Worm (Caenorhabditis elegans): ENCODE measurements around the gene pals-20.

The pals-20 gene

ce11 chrIII:1347539-1347938 lies 40.6 kb downstream of the pals-20 start, which contains the start of gene Y82E9BL.5:
TSS of gene Y82E9BL.5 (minus strand) at chrIII:1347639.
- TF ChIP-seq F13C5.2 (tag; optimal IDR thresholded peaks at IDR 0.05) (no peak), ceh-36 (tag; optimal IDR thresholded peaks at IDR 0.05) (no peak), ets-7 (tag; optimal IDR thresholded peaks at IDR 0.05) (no peak), hmg-4 (GFP tag; optimal IDR thresholded peaks at IDR 0.05) (no peak), hmbx-1 (tag; optimal IDR thresholded peaks at IDR 0.05) (no peak), aly-1 (tag; optimal IDR thresholded peaks at IDR 0.05) (no peak), B0310.2 (tag; optimal IDR thresholded peaks at IDR 0.05) (no peak), ceh-13 (GFP tag; optimal IDR thresholded peaks at IDR 0.05) (no peak), flt-1 (GFP tag; IDR thresholded peaks at IDR 0.05) (no peak), tra-4 (tag; optimal IDR thresholded peaks at IDR 0.05) (no peak), pes-1 (GFP tag; IDR thresholded peaks at IDR 0.05) (no peak), sea-1 (GFP tag; conservative IDR thresholded peaks at IDR 0.05) (no peak), hnd-1 (tag; optimal IDR thresholded peaks at IDR 0.05) (no peak), ama-1 (optimal IDR thresholded peaks at IDR 0.05) (no peak), scrt-1 (GFP tag; IDR thresholded peaks at IDR 0.05) (no peak), tbx-37 (GFP tag; conservative IDR thresholded peaks at IDR 0.05) (no peak), tbx-11 (GFP tag; IDR thresholded peaks at IDR 0.05) (no peak)

DNA sequence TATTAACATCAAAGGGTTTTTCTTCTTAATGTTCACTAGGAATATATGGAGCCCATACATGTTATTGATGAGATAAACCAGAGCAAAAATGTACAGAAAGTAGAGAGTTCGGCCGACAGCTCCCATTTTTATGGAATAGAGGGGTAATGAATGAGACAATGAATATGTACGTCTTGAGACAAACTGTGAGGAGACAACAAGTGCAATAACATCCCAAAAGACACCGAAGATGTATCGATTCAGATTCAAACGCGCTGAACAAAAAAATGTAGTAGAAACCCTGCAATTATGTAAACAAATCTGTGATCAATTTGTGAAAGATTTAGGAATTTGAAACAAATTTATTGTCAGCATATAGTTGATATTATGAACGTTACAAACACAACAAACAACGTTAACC lies 41.1 kb downstream of the pals-20 start:
- TF ChIP-seq ets-7 (tag; optimal IDR thresholded peaks at IDR 0.05), result no peak
- TF ChIP-seq scrt-1 (GFP tag; IDR thresholded peaks at IDR 0.05), result no peak
- no peak for TF ChIP-seq hmbx-1 (tag; optimal IDR thresholded peaks at IDR 0.05)
- TF ChIP-seq tbx-37 (GFP tag; conservative IDR thresholded peaks at IDR 0.05), result no peak
- no peak for TF ChIP-seq tra-4 (tag; optimal IDR thresholded peaks at IDR 0.05)
- TF ChIP-seq hmg-4 (GFP tag; optimal IDR thresholded peaks at IDR 0.05), result no peak
- TF ChIP-seq ceh-36 (tag; optimal IDR thresholded peaks at IDR 0.05), result no peak
- TF ChIP-seq flt-1 (GFP tag; IDR thresholded peaks at IDR 0.05), result no peak
- TF ChIP-seq ama-1 (optimal IDR thresholded peaks at IDR 0.05), result no peak
- TF ChIP-seq hnd-1 (tag; optimal IDR thresholded peaks at IDR 0.05), result no peak
- no peak for TF ChIP-seq aly-1 (tag; optimal IDR thresholded peaks at IDR 0.05)
- TF ChIP-seq sea-1 (GFP tag; conservative IDR thresholded peaks at IDR 0.05), result no peak
- TF ChIP-seq pes-1 (GFP tag; IDR thresholded peaks at IDR 0.05), result no peak
- TF ChIP-seq F13C5.2 (tag; optimal IDR thresholded peaks at IDR 0.05), result no peak

ce11 chrIII:1345694-1346093 lies 42.4 kb downstream of the pals-20 start, which contains the start of gene Y82E9BL.6:
TSS of gene Y82E9BL.6 (minus strand) at chrIII:1345794.
- no peak for TF ChIP-seq sea-1 (GFP tag; conservative IDR thresholded peaks at IDR 0.05)

DNA sequence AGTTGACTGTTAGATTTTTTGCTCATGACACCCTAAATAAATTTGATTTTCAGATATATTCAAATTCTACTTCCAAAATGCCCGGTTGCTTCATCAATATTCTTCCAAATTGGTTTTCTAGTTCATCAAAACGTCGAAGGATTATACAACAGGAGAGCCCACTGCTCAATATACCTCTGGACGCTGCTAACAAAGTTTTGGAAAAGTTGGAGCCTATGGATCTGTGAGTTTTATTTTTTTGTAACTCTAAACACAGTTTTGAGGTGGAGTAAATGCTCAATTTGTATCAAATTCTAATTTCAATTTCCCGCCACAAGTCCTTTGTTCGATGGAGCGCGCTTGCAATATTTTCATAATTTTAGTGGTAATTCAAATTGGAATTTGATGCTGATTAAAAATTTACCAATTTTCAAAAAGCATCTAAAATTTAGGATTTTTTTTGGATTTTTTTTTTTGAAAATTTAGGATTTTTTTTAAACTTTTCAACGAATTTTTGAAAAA lies 45.2 kb downstream of the pals-20 start, which contains the start of gene fbxa-27:
TSS of gene fbxa-27 (plus strand) at position 51 of the 501 bp plus-strand sequence.
- TF ChIP-seq ets-7 (tag; optimal IDR thresholded peaks at IDR 0.05), result no peak
- TF ChIP-seq tbx-11 (GFP tag; IDR thresholded peaks at IDR 0.05), result no peak
- TF ChIP-seq ceh-13 (GFP tag; optimal IDR thresholded peaks at IDR 0.05), result no peak
- TF ChIP-seq scrt-1 (GFP tag; IDR thresholded peaks at IDR 0.05), result no peak
- TF ChIP-seq hmg-4 (GFP tag; optimal IDR thresholded peaks at IDR 0.05), result no peak
- TF ChIP-seq flt-1 (GFP tag; IDR thresholded peaks at IDR 0.05), result no peak
- no peak for TF ChIP-seq pes-1 (GFP tag; IDR thresholded peaks at IDR 0.05)
- TF ChIP-seq B0310.2 (tag; optimal IDR thresholded peaks at IDR 0.05), result no peak
- no peak for TF ChIP-seq ama-1 (optimal IDR thresholded peaks at IDR 0.05)
- no peak for TF ChIP-seq sea-1 (GFP tag; conservative IDR thresholded peaks at IDR 0.05)
- no peak for TF ChIP-seq tbx-37 (GFP tag; conservative IDR thresholded peaks at IDR 0.05)
- no peak for TF ChIP-seq hmbx-1 (tag; optimal IDR thresholded peaks at IDR 0.05)
- no peak for TF ChIP-seq aly-1 (tag; optimal IDR thresholded peaks at IDR 0.05)

DNA sequence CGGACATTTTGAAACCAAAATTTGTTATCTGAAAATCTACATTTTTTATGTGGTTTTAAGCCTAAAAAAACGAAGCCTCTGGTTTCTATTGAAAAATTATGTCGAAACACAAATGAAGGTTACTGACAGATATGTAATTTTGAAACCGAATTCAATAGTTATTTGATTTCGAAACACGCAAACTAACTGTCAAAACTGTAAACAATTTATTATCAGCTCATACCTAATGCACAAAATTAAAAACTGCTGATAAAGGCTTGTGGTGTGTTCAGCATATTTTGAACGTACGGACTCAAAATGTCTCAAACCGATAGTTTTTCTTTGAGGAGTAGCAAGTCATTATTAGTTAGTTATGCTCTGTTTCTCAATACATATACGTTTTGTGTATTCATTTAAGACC lies 45.6 kb downstream of the pals-20 start, which contains the start of gene fbxa-26:
TSS of gene fbxa-26 (minus strand) at position 35 of the 400 bp plus-strand sequence.
- no peak for TF ChIP-seq tbx-37 (GFP tag; conservative IDR thresholded peaks at IDR 0.05)
- no peak for TF ChIP-seq ama-1 (optimal IDR thresholded peaks at IDR 0.05)
- no peak for TF ChIP-seq sea-1 (GFP tag; conservative IDR thresholded peaks at IDR 0.05)
- no peak for TF ChIP-seq ceh-36 (tag; optimal IDR thresholded peaks at IDR 0.05)
- TF ChIP-seq hmg-4 (GFP tag; optimal IDR thresholded peaks at IDR 0.05), result no peak
- no peak for TF ChIP-seq hmbx-1 (tag; optimal IDR thresholded peaks at IDR 0.05)
- TF ChIP-seq flt-1 (GFP tag; IDR thresholded peaks at IDR 0.05), result no peak
- no peak for TF ChIP-seq ceh-13 (GFP tag; optimal IDR thresholded peaks at IDR 0.05)
- TF ChIP-seq ets-7 (tag; optimal IDR thresholded peaks at IDR 0.05), result no peak
- no peak for TF ChIP-seq tbx-11 (GFP tag; IDR thresholded peaks at IDR 0.05)
- no peak for TF ChIP-seq pes-1 (GFP tag; IDR thresholded peaks at IDR 0.05)
- no peak for TF ChIP-seq hnd-1 (tag; optimal IDR thresholded peaks at IDR 0.05)
- no peak for TF ChIP-seq F13C5.2 (tag; optimal IDR thresholded peaks at IDR 0.05)
- TF ChIP-seq aly-1 (tag; optimal IDR thresholded peaks at IDR 0.05), result no peak
- no peak for TF ChIP-seq tra-4 (tag; optimal IDR thresholded peaks at IDR 0.05)
- no peak for TF ChIP-seq scrt-1 (GFP tag; IDR thresholded peaks at IDR 0.05)

- no peak for TF ChIP-seq ets-7 (tag; optimal IDR thresholded peaks at IDR 0.05)
- no peak for TF ChIP-seq aly-1 (tag; optimal IDR thresholded peaks at IDR 0.05)
- no peak for TF ChIP-seq flt-1 (GFP tag; IDR thresholded peaks at IDR 0.05)
- no peak for TF ChIP-seq tbx-37 (GFP tag; conservative IDR thresholded peaks at IDR 0.05)
- no peak for TF ChIP-seq pes-1 (GFP tag; IDR thresholded peaks at IDR 0.05)
- no peak for TF ChIP-seq hmbx-1 (tag; optimal IDR thresholded peaks at IDR 0.05)
- no peak for TF ChIP-seq scrt-1 (GFP tag; IDR thresholded peaks at IDR 0.05)
- no peak for TF ChIP-seq tra-4 (tag; optimal IDR thresholded peaks at IDR 0.05)
- no peak for TF ChIP-seq F13C5.2 (tag; optimal IDR thresholded peaks at IDR 0.05)
- TF ChIP-seq ceh-13 (GFP tag; optimal IDR thresholded peaks at IDR 0.05), result no peak
- no peak for TF ChIP-seq ceh-36 (tag; optimal IDR thresholded peaks at IDR 0.05)
- no peak for TF ChIP-seq sea-1 (GFP tag; conservative IDR thresholded peaks at IDR 0.05)
- no peak for TF ChIP-seq B0310.2 (tag; optimal IDR thresholded peaks at IDR 0.05)
- no peak for TF ChIP-seq hnd-1 (tag; optimal IDR thresholded peaks at IDR 0.05)
Observed at ce11 chrIII:1340240-1340639, 47.9 kb downstream of the pals-20 start, which contains the start of gene fbxa-5. TSS of gene fbxa-5 (minus strand) at chrIII:1340340.
